Worm (Caenorhabditis elegans) whole organism, L4 larva: ENCODE results near the gene C49H3.6.

Experiments used
- D1046.2 ChIP-seq: fragments of 200-800 bp; sonication (Bioruptor generic); IDR thresholded peaks from 2 replicates; pipeline ENCODE4 v1.3.6; 2022; ENCODE audit warnings: missing genetic modification characterization, missing compliant biosample characterization
- F26F4.8 ChIP-seq: fragments of 200-800 bp; sonication (Bioruptor generic); conservative IDR thresholded peaks from 2 replicates; pipeline ENCODE4 v1.3.6; 2022; ENCODE audit warnings: missing genetic modification characterization, missing compliant biosample characterization
- F37D6.2 ChIP-seq: sonication (generic microtip); optimal IDR thresholded peaks from 2 replicates; lab custom pipeline; 2016; ENCODE audit warnings: mild to moderate bottlenecking, missing genetic modification characterization, missing compliant biosample characterization
- F49E8.2 ChIP-seq: sonication (generic microtip); optimal IDR thresholded peaks from 2 replicates; lab custom pipeline; 2016; ENCODE audit warnings: missing compliant biosample characterization, mild to moderate bottlenecking, missing genetic modification characterization, borderline replicate concordance
- T26A8.4 ChIP-seq: fragments of 200-800 bp; sonication (Bioruptor generic); IDR thresholded peaks from 2 replicates; pipeline ENCODE4 v1.3.6; 2022; ENCODE audit warnings: missing genetic modification characterization, missing compliant biosample characterization
- ZK337.2 ChIP-seq: fragments of 200-800 bp; sonication (Bioruptor generic); IDR thresholded peaks from 2 replicates; pipeline ENCODE4 v1.3.6; 2022; ENCODE audit warnings: missing genetic modification reagents, missing genetic modification characterization, missing compliant biosample characterization
- aly-2 ChIP-seq: sonication (generic microtip); optimal IDR thresholded peaks from 2 replicates; lab custom pipeline; 2018; ENCODE audit warnings: missing biosample characterization, missing genetic modification characterization
- arid-1 ChIP-seq: fragments of 200-800 bp; sonication (Bioruptor generic); conservative IDR thresholded peaks from 2 replicates; pipeline ENCODE4 v1.3.6; 2022; ENCODE audit warnings: missing genetic modification reagents, missing genetic modification characterization, missing compliant biosample characterization
- ceh-28 ChIP-seq: fragments of 150-350 bp; optimal IDR thresholded peaks from 2 replicates; lab custom pipeline; 2014; ENCODE audit warnings: missing biosample characterization, missing genetic modification reagents, missing genetic modification characterization
- ceh-32 ChIP-seq: sonication (generic microtip); optimal IDR thresholded peaks from 2 replicates; lab custom pipeline; 2016; ENCODE audit warnings: mild to moderate bottlenecking, missing genetic modification characterization, missing compliant biosample characterization; ENCODE audit not compliant: poor library complexity
- cey-2 ChIP-seq: sonication (generic microtip); optimal IDR thresholded peaks from 3 replicates; lab custom pipeline; 2017; ENCODE audit warnings: missing genetic modification characterization, mild to moderate bottlenecking, missing compliant biosample characterization, antibody characterized with exemption, borderline replicate concordance; ENCODE audit not compliant: insufficient read depth
- ctbp-1 ChIP-seq: fragments of 200-800 bp; sonication (Bioruptor generic); IDR thresholded peaks from 2 replicates; pipeline ENCODE4 v1.3.6; 2022; ENCODE audit warnings: missing genetic modification reagents, missing genetic modification characterization, missing compliant biosample characterization
- dmd-9 ChIP-seq: fragments of 200-800 bp; sonication (Bioruptor generic); IDR thresholded peaks from 2 replicates; pipeline ENCODE4 v1.3.6; 2022; ENCODE audit warnings: missing genetic modification reagents, missing genetic modification characterization, missing compliant biosample characterization
- dpl-1 ChIP-seq: fragments of 150-350 bp; optimal IDR thresholded peaks from 2 replicates; lab custom pipeline; 2014; ENCODE audit warnings: missing biosample characterization, missing genetic modification reagents, missing genetic modification characterization
- duxl-1 ChIP-seq: sonication (generic microtip); optimal IDR thresholded peaks from 2 replicates; lab custom pipeline; 2016; ENCODE audit warnings: mild to moderate bottlenecking, missing genetic modification characterization, moderate library complexity, missing compliant biosample characterization; ENCODE audit not compliant: poor library complexity
- egl-27 ChIP-seq: sonication (generic microtip); optimal IDR thresholded peaks from 3 replicates; lab custom pipeline; 2017; ENCODE audit warnings: missing biosample characterization, missing genetic modification reagents, missing genetic modification characterization
- fos-1 ChIP-seq: fragments of 150-350 bp; optimal IDR thresholded peaks from 2 replicates; lab custom pipeline; 2014; ENCODE audit warnings: missing biosample characterization, missing genetic modification characterization
- gei-8 ChIP-seq: fragments of 200-800 bp; sonication (Bioruptor generic); optimal IDR thresholded peaks from 2 replicates; lab custom pipeline; 2018; ENCODE audit warnings: mild to moderate bottlenecking, missing genetic modification characterization, missing compliant biosample characterization
- hlh-11 ChIP-seq: fragments of 200-800 bp; sonication (Bioruptor generic); optimal IDR thresholded peaks from 2 replicates; lab custom pipeline; 2018; ENCODE audit warnings: mild to moderate bottlenecking, missing genetic modification characterization, missing compliant biosample characterization
- hmg-1.1 ChIP-seq: fragments of 200-800 bp; sonication (Bioruptor generic); IDR thresholded peaks from 2 replicates; pipeline ENCODE4 v1.3.6; 2022; ENCODE audit warnings: missing genetic modification reagents, missing genetic modification characterization, missing compliant biosample characterization
- lin-1 ChIP-seq: fragments of 200-800 bp; sonication (Bioruptor generic); IDR thresholded peaks from 2 replicates; pipeline ENCODE4 v1.3.6; 2022; ENCODE audit warnings: missing genetic modification reagents, missing genetic modification characterization, missing compliant biosample characterization
- lin-13 ChIP-seq: fragments of 150-350 bp; optimal IDR thresholded peaks from 2 replicates; lab custom pipeline; 2014; ENCODE audit warnings: missing biosample characterization, missing genetic modification reagents, missing genetic modification characterization
- lin-15B ChIP-seq: fragments of 150-350 bp; sonication (generic microtip); optimal IDR thresholded peaks from 3 replicates; lab custom pipeline; 2014; ENCODE audit warnings: missing biosample characterization, missing genetic modification characterization
- lin-38 ChIP-seq: fragments of 200-800 bp; sonication (Bioruptor generic); IDR thresholded peaks from 2 replicates; pipeline ENCODE4 v1.3.6; 2022; ENCODE audit warnings: missing genetic modification reagents, missing genetic modification characterization, missing compliant biosample characterization
- lir-3 ChIP-seq: sonication (generic microtip); optimal IDR thresholded peaks from 2 replicates; lab custom pipeline; 2016; ENCODE audit warnings: mild to moderate bottlenecking, missing genetic modification characterization, missing compliant biosample characterization
- lsy-2 ChIP-seq, 2 experiments: fragments of 150-350 bp in 1 of 2; sonication (generic microtip) in 1 of 2; optimal IDR thresholded peaks; 2 replicates each; lab custom pipeline; 2014 to 2017; ENCODE audit warnings: missing biosample characterization in 2 of 2, missing genetic modification characterization in 2 of 2
- madf-5 ChIP-seq, 2 experiments: fragments of 200-800 bp; sonication (Bioruptor generic); IDR thresholded peaks; 2 replicates each; pipeline ENCODE4 v1.3.6; 2022; ENCODE audit warnings: missing compliant biosample characterization in 2 of 2, missing genetic modification characterization in 2 of 2
- mxl-2 ChIP-seq: fragments of 200-800 bp; sonication (Bioruptor generic); conservative IDR thresholded peaks from 2 replicates; pipeline ENCODE4 v1.3.6; 2022; ENCODE audit warnings: missing genetic modification reagents, missing genetic modification characterization, missing compliant biosample characterization
- nhr-11 ChIP-seq: fragments of 150-350 bp; optimal IDR thresholded peaks from 2 replicates; lab custom pipeline; 2014; ENCODE audit warnings: missing biosample characterization, missing genetic modification characterization
- nhr-111 ChIP-seq: fragments of 200-800 bp; sonication (Bioruptor generic); optimal IDR thresholded peaks from 2 replicates; lab custom pipeline; 2018; ENCODE audit warnings: mild to moderate bottlenecking, missing genetic modification characterization, missing compliant biosample characterization
- nhr-25 ChIP-seq: sonication (generic microtip); optimal IDR thresholded peaks from 2 replicates; lab custom pipeline; 2017; ENCODE audit warnings: missing genetic modification characterization, mild to moderate bottlenecking, missing compliant biosample characterization, antibody characterized with exemption, moderate library complexity, borderline replicate concordance; ENCODE audit not compliant: insufficient read depth
- nhr-42 ChIP-seq: fragments of 200-800 bp; sonication (Bioruptor generic); IDR thresholded peaks from 2 replicates; pipeline ENCODE4 v1.3.6; 2022; ENCODE audit warnings: missing genetic modification characterization, missing compliant biosample characterization
- nhr-77 ChIP-seq: fragments of 150-350 bp; optimal IDR thresholded peaks from 2 replicates; lab custom pipeline; 2014; ENCODE audit warnings: missing biosample characterization, missing genetic modification characterization
- pha-4 ChIP-seq, 2 experiments: fragments of 150-350 bp in 1 of 2; fragments of 200-800 bp in 1 of 2; sonication (Bioruptor generic) in 1 of 2; IDR thresholded peaks in 1 of 2; optimal IDR thresholded peaks in 1 of 2; 2 replicates each; pipeline versions ENCODE4 v1.3.6 to Lab custom; 2014 to 2022; ENCODE audit warnings: missing genetic modification characterization in 2 of 2, missing genetic modification reagents in 2 of 2, missing biosample characterization in 1 of 2, missing compliant biosample characterization in 1 of 2
- php-3 ChIP-seq: fragments of 200-800 bp; sonication (Bioruptor generic); IDR thresholded peaks from 2 replicates; pipeline ENCODE4 v1.3.6; 2022; ENCODE audit warnings: missing genetic modification reagents, missing genetic modification characterization, missing compliant biosample characterization
- rbr-2 ChIP-seq: sonication (generic microtip); optimal IDR thresholded peaks from 2 replicates; lab custom pipeline; 2016; ENCODE audit warnings: missing genotype, missing genetic modification characterization, missing compliant biosample characterization
- set-16 ChIP-seq: fragments of 200-800 bp; sonication (Bioruptor generic); IDR thresholded peaks from 2 replicates; pipeline ENCODE4 v1.3.6; 2022; ENCODE audit warnings: missing genetic modification reagents, missing genetic modification characterization, missing compliant biosample characterization
- skn-1 ChIP-seq: fragments of 150-350 bp; optimal IDR thresholded peaks from 2 replicates; lab custom pipeline; 2014; ENCODE audit warnings: missing biosample characterization, missing genetic modification characterization
- snpc-1.2 ChIP-seq: fragments of 200-800 bp; sonication (Bioruptor generic); IDR thresholded peaks from 2 replicates; pipeline ENCODE4 v1.3.6; 2022; ENCODE audit warnings: missing genetic modification reagents, missing genetic modification characterization, missing compliant biosample characterization
- snpc-4 ChIP-seq: fragments of 150-350 bp; optimal IDR thresholded peaks from 2 replicates; lab custom pipeline; 2014; ENCODE audit warnings: missing biosample characterization, missing genetic modification characterization
- tra-1 ChIP-seq: fragments of 200-800 bp; sonication (Bioruptor generic); IDR thresholded peaks from 2 replicates; pipeline ENCODE4 v1.3.6; 2022; ENCODE audit warnings: missing genetic modification reagents, missing genetic modification characterization, missing compliant biosample characterization
- unc-130 ChIP-seq: sonication (generic microtip); optimal IDR thresholded peaks from 2 replicates; lab custom pipeline; 2016; ENCODE audit warnings: missing genetic modification reagents, missing genetic modification characterization, missing compliant biosample characterization
- unc-39 ChIP-seq: sonication (generic microtip); optimal IDR thresholded peaks from 2 replicates; lab custom pipeline; 2017; ENCODE audit warnings: missing biosample characterization, missing genetic modification characterization
- unc-62 ChIP-seq, 3 experiments: fragments of 150-350 bp in 1 of 3; sonication (generic microtip); optimal IDR thresholded peaks in 2 of 3; peaks in 1 of 3; 1 replicate in 1 of 3; 2 replicates in 2 of 3; lab custom pipeline; 2014 to 2017; ENCODE audit warnings: missing biosample characterization in 3 of 3, missing genetic modification characterization in 3 of 3, missing genetic modification reagents in 3 of 3, missing genotype in 1 of 3
- zfp-2 ChIP-seq: sonication (generic microtip); optimal IDR thresholded peaks from 2 replicates; lab custom pipeline; 2016; ENCODE audit warnings: mild to moderate bottlenecking, missing genetic modification characterization, missing compliant biosample characterization
- ztf-11 ChIP-seq: fragments of 150-350 bp; optimal IDR thresholded peaks from 2 replicates; lab custom pipeline; 2014; ENCODE audit warnings: missing biosample characterization, missing genetic modification characterization
- ztf-7 ChIP-seq: fragments of 150-350 bp; optimal IDR thresholded peaks from 2 replicates; lab custom pipeline; 2014; ENCODE audit warnings: missing biosample characterization, missing genetic modification characterization

Gene C49H3.6

ce11 chrIV:7926102-7926840 lies 22.7 kb downstream of the C49H3.6 start, which contains the start of gene rps-2:
TSS of gene rps-2 (minus strand) at chrIV:7926391.
- TF ChIP-seq dpl-1 (GFP tag; lab: Kevin White, UChicago): peak; percentile 6
- no peak for TF ChIP-seq ztf-7 (tag; lab: Kevin White, UChicago)
- TF ChIP-seq duxl-1: no peak
- TF ChIP-seq T26A8.4 (GFP tag; lab: Robert Waterston, UW): no peak
- TF ChIP-seq lin-15B (tag; lab: Kevin White, UChicago): no peak
- no peak for TF ChIP-seq ZK337.2 (GFP tag; lab: Robert Waterston, UW)
- TF ChIP-seq lsy-2 (tag; optimal IDR thresholded peaks at IDR 0.05; lab: Kevin White, UChicago): no peak
- TF ChIP-seq mxl-2 (GFP tag; lab: Robert Waterston, UW): no peak
- TF ChIP-seq fos-1: no peak
- 0 out of 2 replicates have a peak, but pooled peaks have one; percentile 20 for TF ChIP-seq pha-4 (GFP tag; IDR thresholded peaks at IDR 0.05; lab: Robert Waterston, UW)
- TF ChIP-seq pha-4 (tag; optimal IDR thresholded peaks at IDR 0.05; lab: Kevin White, UChicago): no peak
- no peak for TF ChIP-seq lin-1
- no peak for TF ChIP-seq lin-38
- TF ChIP-seq ceh-32 (tag; lab: Kevin White, UChicago): no peak
- no peak for TF ChIP-seq nhr-11 (tag; lab: Kevin White, UChicago)
- TF ChIP-seq ctbp-1 (GFP tag; lab: Robert Waterston, UW): no peak
- no peak for TF ChIP-seq F26F4.8
- TF ChIP-seq unc-130 (GFP tag; lab: Kevin White, UChicago): no peak
- no peak for TF ChIP-seq cey-2 (tag; lab: Kevin White, UChicago)
- no peak for TF ChIP-seq snpc-4 (tag; lab: Kevin White, UChicago)
- no peak for TF ChIP-seq hlh-11
- TF ChIP-seq nhr-25 (tag; lab: Kevin White, UChicago): no peak
- TF ChIP-seq tra-1 (GFP tag; lab: Robert Waterston, UW): no peak
- no peak for TF ChIP-seq D1046.2 (GFP tag; lab: Robert Waterston, UW)
- no peak for TF ChIP-seq F37D6.2
- TF ChIP-seq egl-27 (tag; lab: Kevin White, UChicago): no peak
- no peak for TF ChIP-seq zfp-2
- peak; percentile 87; the same call in 1 of the 2 replicates for TF ChIP-seq set-16
- no peak for TF ChIP-seq gei-8 (GFP tag; lab: Kevin White, UChicago)
- TF ChIP-seq ceh-28: no peak
- no peak for TF ChIP-seq arid-1 (GFP tag; lab: Robert Waterston, UW)
- no peak for TF ChIP-seq nhr-42 (GFP tag; lab: Robert Waterston, UW)
- TF ChIP-seq lin-13 (GFP tag; lab: Kevin White, UChicago): no peak
- TF ChIP-seq php-3 (GFP tag; lab: Robert Waterston, UW): no peak
- no peak for TF ChIP-seq madf-5 (GFP tag; IDR thresholded peaks at IDR 0.05; lab: Robert Waterston, UW)
- no peak for TF ChIP-seq unc-39 (tag; lab: Kevin White, UChicago)
- TF ChIP-seq nhr-77 (tag; lab: Kevin White, UChicago): no peak
- 0 out of 2 replicates have a peak, but pooled peaks have one; percentile 25 for TF ChIP-seq hmg-1.1 (GFP tag; lab: Robert Waterston, UW)
- TF ChIP-seq aly-2: no peak
- no peak for TF ChIP-seq dmd-9 (GFP tag; lab: Robert Waterston, UW)
- TF ChIP-seq snpc-1.2 (GFP tag; lab: Robert Waterston, UW): no peak
- no peak for TF ChIP-seq ztf-11
- TF ChIP-seq F49E8.2 (tag; lab: Kevin White, UChicago): no peak
- peak; percentile 18 for TF ChIP-seq rbr-2 (tag; lab: Kevin White, UChicago)
- TF ChIP-seq unc-62 (GFP tag; optimal IDR thresholded peaks at IDR 0.05 in 1 of 2; lab: Kevin White, UChicago): peak in 1 of 2 experiments; percentile 36
- TF ChIP-seq unc-62 (tag; optimal IDR thresholded peaks at IDR 0.05; lab: Kevin White, UChicago): no peak
- TF ChIP-seq lir-3 (tag; lab: Kevin White, UChicago): no peak
- TF ChIP-seq nhr-111 (GFP tag; lab: Kevin White, UChicago): no peak
- TF ChIP-seq skn-1 (tag; lab: Kevin White, UChicago): no peak
